Worm (Caenorhabditis elegans): Measurements from ENCODE around the gene chil-17.

Gene chil-17

DNA sequence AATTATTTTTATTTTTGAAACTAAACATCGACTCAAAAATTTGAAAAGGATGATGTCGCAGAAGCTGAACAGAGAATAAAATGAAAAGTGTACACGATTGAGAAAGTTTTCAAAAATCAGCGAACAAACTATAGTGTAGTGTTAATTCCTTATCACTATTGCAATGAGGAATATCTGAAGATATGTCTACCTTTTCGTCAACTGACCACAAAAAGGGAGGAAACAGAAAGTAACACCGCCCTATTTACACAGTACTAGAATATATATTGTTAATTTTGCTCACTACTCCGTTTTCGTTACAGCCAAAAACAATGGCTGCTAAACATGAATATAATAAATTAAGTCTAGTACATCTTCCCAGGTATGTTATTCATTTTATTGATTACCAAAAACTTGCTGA lies 8.0 kb upstream of the chil-17 start, which contains the start of gene chil-18:
TSS of gene chil-18 (plus strand) at position 301 of the 400 bp plus-strand sequence.
- TF ChIP-seq unc-62 (GFP tag; optimal IDR thresholded peaks at IDR 0.05): no peak

DNA sequence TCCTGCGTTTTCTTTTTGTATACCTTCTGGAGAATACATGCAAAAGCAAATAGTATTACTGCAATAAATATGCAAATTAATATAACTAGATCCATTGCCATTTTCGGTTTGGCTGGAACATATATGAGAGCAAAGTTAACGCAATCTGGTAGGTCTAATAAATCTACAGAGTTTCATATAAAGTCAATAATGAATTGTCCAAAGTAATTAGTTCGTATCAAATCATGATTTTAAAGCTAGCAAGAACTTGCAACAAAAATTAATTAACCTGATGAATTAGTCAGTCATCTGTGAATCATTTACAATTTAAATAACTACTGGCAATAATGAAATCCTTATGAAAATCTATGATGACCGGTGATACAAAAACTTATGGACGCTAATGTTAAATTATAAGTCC lies 5.4 kb upstream of the chil-17 start, which contains the start of gene R09D1.13:
TSS of gene R09D1.13 (minus strand) at position 101 of the 400 bp plus-strand sequence.
- no peak for TF ChIP-seq unc-62 (GFP tag; optimal IDR thresholded peaks at IDR 0.05)

DNA sequence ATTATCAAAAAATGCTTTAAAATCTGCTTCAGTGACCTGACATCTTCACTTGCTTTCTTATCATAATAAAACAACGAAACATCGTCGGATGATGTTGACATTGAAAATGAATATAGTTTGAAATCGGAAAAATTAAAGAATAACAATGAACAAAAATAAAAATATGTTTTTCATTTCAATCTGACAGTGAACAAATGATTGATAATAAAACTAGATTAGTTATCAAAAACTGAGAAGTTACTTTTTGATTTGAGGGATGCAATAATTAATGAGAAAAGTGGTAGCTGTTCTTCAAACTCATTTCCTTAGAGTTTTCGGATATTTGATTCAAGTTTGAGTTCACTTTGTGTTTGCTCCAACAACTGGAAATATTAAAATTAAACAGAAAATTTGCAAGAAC lies 3.6 kb upstream of the chil-17 start, which contains the start of gene chil-15:
TSS of gene chil-15 (minus strand) at position 101 of the 400 bp plus-strand sequence.
- TF ChIP-seq unc-62 (GFP tag; optimal IDR thresholded peaks at IDR 0.05): no peak

DNA sequence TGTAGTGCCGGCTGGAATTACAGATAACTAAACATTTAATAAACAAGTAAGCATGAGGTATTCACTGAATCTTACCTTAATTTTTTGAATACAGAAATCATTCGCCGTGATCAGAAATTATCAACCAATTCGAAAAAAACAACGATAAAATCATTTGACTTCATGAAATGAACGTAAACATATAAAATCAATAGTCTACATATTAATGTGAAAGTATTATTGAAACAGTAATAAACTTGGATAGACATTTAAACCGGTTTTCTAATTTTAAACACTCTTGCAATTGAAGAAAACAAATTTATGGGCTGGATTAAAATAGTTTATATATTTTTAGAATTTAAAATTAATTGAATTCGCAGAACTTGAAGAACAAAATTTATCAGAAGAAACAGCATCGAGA lies 1.9 kb upstream of the chil-17 start, which contains the start of gene chil-16:
TSS of gene chil-16 (minus strand) at position 101 of the 400 bp plus-strand sequence.
- no peak for TF ChIP-seq unc-62 (GFP tag; optimal IDR thresholded peaks at IDR 0.05)

DNA sequence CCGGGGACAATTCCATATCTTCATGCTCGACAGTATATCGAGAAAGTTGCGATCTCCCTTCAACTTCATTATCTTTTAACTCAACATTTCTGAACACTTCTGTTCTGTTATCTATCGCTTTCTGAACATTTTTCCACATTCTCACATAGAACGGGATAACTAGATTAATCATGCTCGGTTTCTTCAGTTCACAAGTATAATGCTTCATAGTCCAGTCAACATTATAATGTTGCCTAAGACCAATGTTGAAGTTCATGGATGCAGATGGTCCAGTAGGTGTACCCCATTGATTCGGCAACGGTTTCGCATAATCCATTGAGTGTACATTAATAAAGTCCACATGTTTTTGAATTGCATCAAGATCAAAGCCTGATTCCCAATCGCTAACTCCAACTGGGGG lies 1.1 kb downstream of the chil-17 start:
- TF ChIP-seq unc-62 (GFP tag; optimal IDR thresholded peaks at IDR 0.05): no peak

DNA sequence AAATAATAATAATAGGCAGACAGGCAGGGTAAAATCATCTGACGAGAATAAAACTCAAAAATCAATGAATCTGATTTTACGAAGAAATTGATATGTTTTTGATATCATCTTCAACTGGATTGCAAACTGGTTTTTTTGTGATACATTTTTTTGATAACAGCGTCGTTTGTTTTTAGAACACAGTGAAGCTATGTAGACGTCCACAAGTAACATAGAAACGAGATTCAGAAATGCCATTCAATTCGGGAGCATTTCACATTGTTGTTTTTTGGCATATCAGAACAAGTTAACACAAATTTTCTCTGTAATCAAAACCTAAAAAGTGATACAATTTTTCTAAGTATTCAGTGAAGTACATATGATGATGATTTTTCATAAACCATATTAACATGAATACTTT lies 1.7 kb downstream of the chil-17 start, which contains the start of gene chil-13:
TSS of gene chil-13 (minus strand) at position 101 of the 400 bp plus-strand sequence.
- TF ChIP-seq unc-62 (GFP tag; optimal IDR thresholded peaks at IDR 0.05): no peak

DNA sequence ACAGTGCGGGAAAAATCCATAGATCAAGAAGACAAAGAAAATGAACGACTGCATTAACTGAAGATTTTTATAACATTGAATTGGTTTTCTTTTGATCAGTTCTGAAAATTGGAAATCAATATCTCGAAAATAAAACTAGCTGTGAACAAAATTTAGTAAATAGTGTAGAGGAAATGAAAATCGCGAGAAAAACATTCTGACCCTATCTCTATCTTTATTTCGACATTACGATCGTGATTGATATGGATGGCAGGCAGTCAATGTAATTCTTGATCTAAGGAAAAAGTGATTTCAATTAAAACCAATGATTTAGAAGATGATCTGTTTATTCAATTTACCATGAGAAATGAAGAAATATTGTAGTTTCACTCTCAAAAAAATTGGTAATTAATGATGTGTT lies 4.0 kb downstream of the chil-17 start, which contains the start of gene kin-16:
TSS of gene kin-16 (minus strand) at position 101 of the 400 bp plus-strand sequence.
- no peak for TF ChIP-seq unc-62 (GFP tag; optimal IDR thresholded peaks at IDR 0.05)

DNA sequence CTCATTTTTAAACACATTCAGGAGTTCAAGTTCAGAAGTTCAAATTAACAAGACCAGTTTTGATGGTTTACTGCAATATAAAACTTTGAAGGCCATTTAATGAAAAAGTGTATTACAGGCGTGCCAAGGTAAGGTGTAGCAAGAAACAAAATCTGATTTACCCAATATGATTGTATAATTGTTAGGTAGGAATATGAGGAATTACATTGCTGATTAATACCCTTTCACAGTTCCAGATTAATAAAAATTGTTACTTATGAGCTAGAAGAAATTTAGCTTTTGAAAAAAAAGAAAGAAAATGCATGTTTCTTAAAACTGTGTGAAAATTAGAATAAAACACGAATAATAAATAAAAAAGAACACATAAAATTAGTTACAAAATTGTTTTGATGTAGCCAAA lies 6.4 kb downstream of the chil-17 start, which contains the start of gene kin-15:
TSS of gene kin-15 (minus strand) at position 101 of the 400 bp plus-strand sequence.
- TF ChIP-seq unc-62 (GFP tag; optimal IDR thresholded peaks at IDR 0.05): no peak

DNA sequence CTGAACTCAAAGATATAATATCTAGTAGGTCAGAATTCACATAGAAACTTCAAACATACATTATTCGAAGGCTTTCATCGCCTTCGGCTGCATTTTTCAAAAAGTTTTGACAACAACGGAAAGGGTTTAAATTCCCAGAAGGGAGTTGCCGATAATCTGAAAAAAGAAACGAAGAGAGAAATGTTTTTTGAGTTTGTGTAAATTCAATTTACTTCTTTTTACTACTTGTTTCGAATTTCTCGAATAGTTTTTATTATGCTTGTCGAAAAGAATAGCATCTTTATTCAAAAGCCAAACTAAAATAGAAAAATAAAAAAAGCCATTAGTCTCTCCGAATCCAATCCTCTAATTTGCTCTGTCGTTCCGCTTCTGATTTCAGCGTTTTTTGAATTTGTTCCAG lies 8.8 kb downstream of the chil-17 start:
- no peak for TF ChIP-seq unc-62 (GFP tag; optimal IDR thresholded peaks at IDR 0.05)

DNA sequence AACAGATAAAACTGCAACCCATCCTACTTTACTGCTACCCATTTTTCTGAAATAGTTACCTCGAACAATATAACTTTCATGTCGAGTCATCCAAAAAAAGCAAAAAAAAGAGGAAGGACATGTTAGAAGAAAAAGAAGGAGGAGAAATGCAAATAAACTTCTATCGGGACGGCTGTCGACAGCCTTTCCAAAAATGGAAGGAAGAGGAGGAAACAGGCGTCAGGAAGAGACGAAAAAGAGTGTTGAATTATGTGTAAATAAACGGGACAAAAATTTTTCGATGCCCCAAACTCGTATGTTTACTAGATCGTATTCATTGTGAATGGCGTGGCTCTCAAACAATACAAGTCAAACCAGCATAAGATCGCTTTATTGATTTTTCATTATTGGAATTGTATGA lies 12.3 kb downstream of the chil-17 start, which contains the start of gene M176.5:
TSS of gene M176.5 (minus strand) at position 101 of the 400 bp plus-strand sequence.
- TF ChIP-seq unc-62 (GFP tag; optimal IDR thresholded peaks at IDR 0.05): no peak

DNA sequence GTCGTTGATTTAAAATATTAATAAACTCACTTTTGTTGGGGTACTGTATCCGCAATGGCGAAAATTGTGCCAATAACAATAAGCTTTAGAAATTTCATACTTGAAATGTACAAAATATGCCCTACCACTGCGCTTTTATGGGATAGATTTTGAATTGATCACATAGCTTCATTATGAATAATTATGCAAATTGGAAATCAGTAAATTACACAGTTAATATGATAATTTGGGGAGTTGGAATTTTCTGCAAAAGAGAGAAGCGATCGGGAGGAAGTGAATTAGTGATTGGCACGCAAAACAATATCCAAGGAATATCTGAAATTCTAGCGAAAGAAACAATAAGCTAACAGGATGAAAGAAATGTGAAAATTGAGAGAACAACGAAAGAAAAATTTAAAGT lies 13.9 kb downstream of the chil-17 start, which contains the start of gene M176.10:
TSS of gene M176.10 (minus strand) at position 101 of the 400 bp plus-strand sequence.
- TF ChIP-seq unc-62 (GFP tag; optimal IDR thresholded peaks at IDR 0.05): no peak

DNA sequence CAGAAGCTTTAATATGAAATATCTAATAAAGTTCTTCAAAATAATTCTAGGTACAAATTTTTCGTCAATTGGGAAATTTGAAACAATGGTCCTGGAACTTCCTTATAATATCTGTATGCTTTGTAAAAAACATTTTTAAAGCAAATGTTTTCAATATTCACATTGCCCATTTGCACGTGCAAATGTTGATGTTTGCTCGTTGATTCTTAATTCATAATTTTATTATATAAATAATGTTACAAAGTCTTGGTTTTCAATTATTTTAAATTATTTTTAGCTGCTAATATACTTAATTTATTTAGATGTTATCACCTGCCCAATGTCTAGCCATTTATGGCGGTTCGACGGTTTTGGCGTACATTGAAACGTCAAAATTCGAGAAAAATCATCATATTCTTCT lies 18.0 kb downstream of the chil-17 start, which contains the start of gene M176.11:
TSS of gene M176.11 (plus strand) at position 301 of the 400 bp plus-strand sequence.
- TF ChIP-seq unc-62 (GFP tag; optimal IDR thresholded peaks at IDR 0.05): no peak

DNA sequence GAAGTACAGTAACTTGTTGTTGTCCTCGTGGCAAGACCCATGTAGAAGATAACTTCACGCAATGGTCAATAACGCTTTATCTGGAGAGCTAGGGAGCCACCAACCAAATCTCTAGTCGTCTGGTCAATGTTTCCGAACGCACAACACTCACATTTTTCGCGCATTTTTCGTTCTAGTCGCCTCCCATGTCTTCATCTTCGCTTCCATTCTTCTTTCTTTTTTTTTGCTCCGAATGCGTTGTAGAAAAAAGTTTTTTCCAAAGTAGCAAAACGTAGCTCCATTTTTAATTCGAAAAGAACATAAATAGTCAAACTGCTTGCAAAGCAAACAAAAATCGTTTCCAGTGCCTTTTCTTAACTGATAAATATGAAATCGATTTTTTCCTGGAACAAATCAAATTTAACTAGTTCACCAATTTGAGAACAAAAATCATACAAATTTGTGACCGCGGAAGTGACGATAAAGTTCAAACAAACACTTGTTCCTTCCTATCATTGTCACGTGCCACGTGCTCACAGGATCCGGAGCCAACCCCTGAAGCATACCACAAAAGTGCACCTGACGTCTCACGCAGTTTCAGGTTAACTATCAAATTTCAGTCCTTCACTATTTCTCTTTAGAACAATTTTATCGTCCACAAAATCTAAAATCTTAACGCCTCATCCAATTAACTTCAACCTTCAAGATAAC lies 21.0 kb downstream of the chil-17 start:
- no peak for TF ChIP-seq unc-62 (GFP tag; optimal IDR thresholded peaks at IDR 0.05)

DNA sequence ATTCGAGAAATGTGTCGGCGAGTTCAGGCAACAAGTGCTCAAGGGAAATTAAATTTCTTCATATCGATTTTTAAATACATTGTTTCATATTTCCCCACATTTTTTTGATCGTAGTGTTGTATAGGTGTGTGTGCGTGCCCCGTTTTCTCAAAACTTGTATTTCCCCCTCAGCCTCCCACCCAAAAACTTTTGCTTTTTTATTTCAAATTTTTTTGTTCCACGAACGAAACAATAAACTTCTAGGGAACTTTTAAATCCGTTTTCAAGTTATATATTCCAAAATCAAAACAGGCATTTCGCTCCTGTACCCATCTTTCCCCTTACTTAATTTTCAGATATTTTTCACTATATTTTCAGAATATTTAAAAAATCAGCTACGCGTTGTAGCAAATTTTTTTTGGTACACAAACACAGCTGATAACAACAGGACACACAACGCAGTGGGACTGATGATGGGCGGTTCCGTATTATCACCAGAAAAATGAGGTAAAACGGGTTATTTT lies 21.8 kb downstream of the chil-17 start, which contains the start of the genes M176.4 and M176.16:
TSS of gene M176.4 (plus strand) at position 301 of the 503 bp plus-strand sequence.
TSS of gene M176.16 (plus strand) at position 453 of the 503 bp plus-strand sequence.
- TF ChIP-seq unc-62 (GFP tag; optimal IDR thresholded peaks at IDR 0.05): no peak

DNA sequence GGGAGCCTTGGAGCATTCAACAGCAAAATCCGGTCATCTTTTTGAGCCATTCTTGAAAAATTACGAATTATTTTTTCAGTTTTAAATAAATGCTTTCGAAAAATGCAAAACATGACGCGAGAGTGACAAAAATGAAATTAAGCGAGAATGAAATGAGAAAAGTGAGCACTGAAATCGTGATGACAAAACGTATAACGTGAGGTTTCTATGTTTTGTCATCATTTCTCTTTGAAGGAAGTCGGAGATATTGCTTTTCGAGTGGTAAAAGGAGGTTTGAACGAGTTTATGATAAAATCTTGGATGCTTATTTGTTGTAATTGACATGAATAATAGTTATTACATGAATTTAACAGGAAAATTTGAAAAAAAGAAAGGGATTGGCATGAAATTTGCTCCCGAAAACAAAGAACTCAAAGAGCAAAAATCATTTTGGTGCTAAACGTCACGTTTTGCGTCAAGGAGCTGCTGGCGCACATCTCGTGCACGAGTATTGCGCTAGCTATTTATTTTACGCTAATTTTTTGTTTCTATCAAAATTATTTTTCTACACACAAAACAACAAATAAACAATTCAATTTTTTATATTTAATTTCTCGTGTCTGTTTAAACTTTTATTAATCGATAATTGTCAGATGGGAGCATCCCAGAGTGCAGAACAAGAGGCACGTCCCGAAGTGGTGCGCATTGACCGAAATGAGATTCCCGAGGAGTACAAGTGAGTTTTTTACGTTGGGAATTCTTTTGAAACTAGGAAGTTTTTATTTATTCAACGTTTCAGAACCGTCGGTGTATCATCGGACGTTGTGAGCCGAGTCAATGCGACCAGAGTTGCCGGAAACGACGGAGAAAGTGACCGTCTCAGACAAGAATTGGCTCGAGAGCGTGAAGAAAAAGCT lies 23.3 kb downstream of the chil-17 start, which contains the start of the genes gss-1 and chch-3:
TSS of gene gss-1 (minus strand) at position 51 of the 896 bp plus-strand sequence.
TSS of gene chch-3 (plus strand) at position 633 of the 896 bp plus-strand sequence.
- no peak for TF ChIP-seq unc-62 (GFP tag; optimal IDR thresholded peaks at IDR 0.05)
